Worm (Caenorhabditis elegans) whole organism, L1 larva: ENCODE results near the gene nas-11.
A peak's percentile ranks its signal among the peaks of the same experiment; 100 is the strongest.

Experiments used
- C04F5.9 ChIP-seq: sonication (generic microtip); optimal IDR thresholded peaks from 2 replicates; lab custom pipeline; 2016; ENCODE audit warnings: missing genetic modification characterization, missing compliant biosample characterization
- C34B4.2 ChIP-seq: sonication (generic microtip); optimal IDR thresholded peaks from 2 replicates; lab custom pipeline; 2017; ENCODE audit warnings: mild to moderate bottlenecking, missing genetic modification characterization, missing compliant biosample characterization
- Y116A8C.19 ChIP-seq: sonication (generic microtip); optimal IDR thresholded peaks from 2 replicates; lab custom pipeline; 2016; ENCODE audit warnings: missing compliant biosample characterization, missing genetic modification characterization, borderline replicate concordance
- alr-1 ChIP-seq: fragments of 200-800 bp; sonication (Bioruptor generic); optimal IDR thresholded peaks from 2 replicates; lab custom pipeline; 2018; ENCODE audit warnings: borderline replicate concordance, mild to moderate bottlenecking, missing genetic modification characterization, missing compliant biosample characterization
- aly-2 ChIP-seq: fragments of 150-350 bp; optimal IDR thresholded peaks from 2 replicates; lab custom pipeline; 2014; ENCODE audit warnings: missing biosample characterization, missing genetic modification characterization
- ama-1 ChIP-seq: fragments of 150-350 bp; optimal IDR thresholded peaks from 2 replicates; lab custom pipeline; 2014
- blmp-1 ChIP-seq: fragments of 150-350 bp; optimal IDR thresholded peaks from 2 replicates; lab custom pipeline; 2014; ENCODE audit warnings: missing biosample characterization, missing genetic modification characterization
- ceh-63 ChIP-seq: fragments of 200-800 bp; sonication (Bioruptor generic); optimal IDR thresholded peaks from 2 replicates; lab custom pipeline; 2018; ENCODE audit warnings: mild to moderate bottlenecking, missing genetic modification characterization, missing compliant biosample characterization
- dsc-1 ChIP-seq: sonication (generic microtip); optimal IDR thresholded peaks from 2 replicates; lab custom pipeline; 2016; ENCODE audit warnings: mild to moderate bottlenecking, missing genetic modification characterization, missing compliant biosample characterization
- efl-1 ChIP-seq, 4 experiments: fragments of 150-350 bp; optimal IDR thresholded peaks in 3 of 4; peaks in 1 of 4; 1 replicate in 1 of 4; 2 replicates in 3 of 4; lab custom pipeline; 2014; ENCODE audit warnings: missing biosample characterization in 2 of 4, missing genetic modification characterization in 2 of 4, missing genetic modification reagents in 2 of 4
- efl-3 ChIP-seq: fragments of 200-800 bp; sonication (Bioruptor generic); optimal IDR thresholded peaks from 2 replicates; lab custom pipeline; 2018; ENCODE audit warnings: mild to moderate bottlenecking, missing genetic modification characterization, missing compliant biosample characterization
- egl-27 ChIP-seq, 2 experiments: fragments of 150-350 bp in 1 of 2; sonication (generic microtip); optimal IDR thresholded peaks; 3 replicates each; lab custom pipeline; 2017 to 2018; ENCODE audit warnings: missing biosample characterization in 2 of 2, missing genetic modification characterization in 2 of 2, missing genetic modification reagents in 2 of 2
- elt-2 ChIP-seq: sonication (generic microtip); optimal IDR thresholded peaks from 2 replicates; lab custom pipeline; 2016; ENCODE audit warnings: missing genetic modification characterization, mild to moderate bottlenecking, inconsistent platforms, missing compliant biosample characterization, missing genetic modification reagents
- ets-5 ChIP-seq: fragments of 200-800 bp; sonication (Bioruptor generic); IDR thresholded peaks from 2 replicates; pipeline ENCODE4 v1.3.6; 2022; ENCODE audit warnings: missing genetic modification characterization, missing compliant biosample characterization
- fkh-10 ChIP-seq: sonication (generic microtip); optimal IDR thresholded peaks from 2 replicates; lab custom pipeline; 2017; ENCODE audit warnings: missing biosample characterization, missing genetic modification reagents, missing genetic modification characterization
- fkh-8 ChIP-seq: sonication (generic microtip); optimal IDR thresholded peaks from 2 replicates; lab custom pipeline; 2016; ENCODE audit warnings: mild to moderate bottlenecking, missing genetic modification characterization, missing compliant biosample characterization
- fos-1 ChIP-seq: fragments of 150-350 bp; optimal IDR thresholded peaks from 2 replicates; lab custom pipeline; 2014; ENCODE audit warnings: missing biosample characterization, missing genetic modification characterization
- hlh-4 ChIP-seq: sonication (generic microtip); optimal IDR thresholded peaks from 2 replicates; lab custom pipeline; 2016; ENCODE audit warnings: mild to moderate bottlenecking, missing genetic modification characterization, missing compliant biosample characterization
- jun-1 ChIP-seq: fragments of 150-350 bp; optimal IDR thresholded peaks from 2 replicates; lab custom pipeline; 2014; ENCODE audit warnings: missing biosample characterization, missing genetic modification reagents, missing genetic modification characterization
- lin-14 ChIP-seq: fragments of 200-800 bp; sonication (Bioruptor generic); optimal IDR thresholded peaks from 2 replicates; lab custom pipeline; 2018; ENCODE audit warnings: mild to moderate bottlenecking, missing genetic modification characterization, moderate library complexity, missing compliant biosample characterization
- lin-35 ChIP-seq, 2 experiments: fragments of 150-350 bp; optimal IDR thresholded peaks; 2 replicates each; lab custom pipeline; 2014; ENCODE audit warnings: missing biosample characterization in 2 of 2, missing genetic modification characterization in 2 of 2, missing genetic modification reagents in 2 of 2
- lin-39 ChIP-seq: fragments of 150-350 bp; optimal IDR thresholded peaks from 2 replicates; lab custom pipeline; 2014; ENCODE audit warnings: missing biosample characterization, missing genetic modification reagents, missing genetic modification characterization
- lsy-2 ChIP-seq, 2 experiments: fragments of 150-350 bp; optimal IDR thresholded peaks; 2 replicates each; lab custom pipeline; 2014; ENCODE audit warnings: missing biosample characterization in 2 of 2, missing genetic modification characterization in 2 of 2
- mab-9 ChIP-seq: fragments of 200-800 bp; sonication (Bioruptor generic); IDR thresholded peaks from 2 replicates; pipeline ENCODE4 v1.3.6; 2022; ENCODE audit warnings: missing genetic modification reagents, missing genetic modification characterization, missing compliant biosample characterization
- mdl-1 ChIP-seq, 2 experiments: fragments of 150-350 bp; optimal IDR thresholded peaks; 2 replicates each; lab custom pipeline; 2014 to 2017; ENCODE audit warnings: missing biosample characterization in 2 of 2, missing genetic modification characterization in 2 of 2, inconsistent platforms in 1 of 2
- mep-1 ChIP-seq: fragments of 150-350 bp; optimal IDR thresholded peaks from 2 replicates; lab custom pipeline; 2014; ENCODE audit warnings: missing biosample characterization, missing genetic modification characterization
- nhr-19 ChIP-seq: fragments of 200-800 bp; sonication (Bioruptor generic); conservative IDR thresholded peaks from 2 replicates; pipeline ENCODE4 v1.3.6; 2022; ENCODE audit warnings: missing genetic modification characterization, missing compliant biosample characterization
- nhr-20 ChIP-seq: sonication (generic microtip); optimal IDR thresholded peaks from 2 replicates; lab custom pipeline; 2016; ENCODE audit warnings: mild to moderate bottlenecking, missing genetic modification characterization, missing compliant biosample characterization
- nhr-77 ChIP-seq: fragments of 150-350 bp; optimal IDR thresholded peaks from 2 replicates; lab custom pipeline; 2014; ENCODE audit warnings: missing biosample characterization, missing genetic modification characterization
- nhr-84 ChIP-seq: sonication (generic microtip); optimal IDR thresholded peaks from 2 replicates; lab custom pipeline; 2017; ENCODE audit warnings: missing biosample characterization, missing genetic modification characterization
- nhr-85 ChIP-seq: sonication (generic microtip); peaks from one replicate; lab custom pipeline; 2016; ENCODE audit warnings: missing genetic modification characterization, inconsistent platforms, missing compliant biosample characterization
- nhr-90 ChIP-seq: sonication (generic microtip); optimal IDR thresholded peaks from 2 replicates; lab custom pipeline; 2016; ENCODE audit warnings: mild to moderate bottlenecking, missing genetic modification characterization, missing compliant biosample characterization; ENCODE audit not compliant: poor library complexity
- pax-3 ChIP-seq: fragments of 200-800 bp; sonication (Bioruptor generic); optimal IDR thresholded peaks from 2 replicates; lab custom pipeline; 2018; ENCODE audit warnings: mild to moderate bottlenecking, missing genetic modification characterization, moderate library complexity, missing compliant biosample characterization
- pqm-1 ChIP-seq: sonication (generic microtip); optimal IDR thresholded peaks from 3 replicates; lab custom pipeline; 2017; ENCODE audit warnings: missing biosample characterization, missing genetic modification characterization
- sptf-1 ChIP-seq: fragments of 150-350 bp; optimal IDR thresholded peaks from 2 replicates; lab custom pipeline; 2014; ENCODE audit warnings: missing biosample characterization, missing genetic modification characterization
- tbx-2 ChIP-seq: sonication (generic microtip); optimal IDR thresholded peaks from 2 replicates; lab custom pipeline; 2016; ENCODE audit warnings: missing genetic modification characterization, missing compliant biosample characterization
- tlp-1 ChIP-seq: fragments of 150-350 bp; optimal IDR thresholded peaks from 2 replicates; lab custom pipeline; 2014; ENCODE audit warnings: missing biosample characterization, missing genetic modification characterization
- unc-130 ChIP-seq: fragments of 150-350 bp; optimal IDR thresholded peaks from 2 replicates; lab custom pipeline; 2017; ENCODE audit warnings: missing biosample characterization, missing genetic modification characterization, inconsistent platforms
- unc-98 ChIP-seq: fragments of 200-800 bp; sonication (Bioruptor generic); IDR thresholded peaks from 2 replicates; pipeline ENCODE4 v1.3.6; 2022; ENCODE audit warnings: missing genetic modification characterization, missing compliant biosample characterization
- vab-15 ChIP-seq: sonication (generic microtip); optimal IDR thresholded peaks from 2 replicates; lab custom pipeline; 2017; ENCODE audit warnings: missing genotype, mild to moderate bottlenecking, missing genetic modification characterization, missing compliant biosample characterization
- xbp-1 ChIP-seq: sonication (generic microtip); optimal IDR thresholded peaks from 2 replicates; lab custom pipeline; 2016; ENCODE audit warnings: missing genetic modification characterization, missing compliant biosample characterization
- zag-1 ChIP-seq: fragments of 150-350 bp; optimal IDR thresholded peaks from 2 replicates; lab custom pipeline; 2014; ENCODE audit warnings: missing biosample characterization, missing genetic modification characterization
- zip-4 ChIP-seq: fragments of 200-800 bp; sonication (Bioruptor generic); optimal IDR thresholded peaks from 2 replicates; lab custom pipeline; 2018; ENCODE audit warnings: mild to moderate bottlenecking, missing genetic modification characterization, moderate library complexity, missing compliant biosample characterization

The nas-11 gene

ce11 chrX:6709238-6709637, 4.1 kb upstream of the nas-11 start, which contains the start of gene acr-3:
TSS of gene acr-3 (plus strand) at chrX:6709538.
- TF ChIP-seq zag-1 (tag; lab: Kevin White, UChicago) (no peak), mep-1 (tag; lab: Kevin White, UChicago) (no peak), ceh-63 (GFP tag; lab: Kevin White, UChicago) (no peak), nhr-20 (tag; lab: Kevin White, UChicago) (no peak), nhr-77 (no peak)

- TF ChIP-seq egl-27 (tag; optimal IDR thresholded peaks at IDR 0.05; lab: Kevin White, UChicago) (no peak), zag-1 (tag; lab: Kevin White, UChicago) (no peak), mab-9 (GFP tag; lab: Robert Waterston, UW) (no peak), dsc-1 (no peak), lsy-2 (tag; optimal IDR thresholded peaks at IDR 0.05; lab: Kevin White, UChicago) (no peak), nhr-19 (GFP tag; lab: Robert Waterston, UW) (no peak), fos-1 (tag; lab: Kevin White, UChicago) (no peak), zip-4 (no peak)
These were observed 5.2 kb downstream of the nas-11 start, which contains the start of gene smf-2 for ce11 chrX:6718595-6718994. TSS of gene smf-2 (minus strand) at chrX:6718695.

ce11 chrX:6722966-6723365, 9.6 kb downstream of the nas-11 start, which contains the start of gene smf-1:
TSS of gene smf-1 (minus strand) at chrX:6723066.
- TF ChIP-seq sptf-1 (tag; lab: Kevin White, UChicago) (no peak), elt-2 (tag; lab: Kevin White, UChicago) (peak; percentile 47)

- TF ChIP-seq pax-3 (tag; lab: Kevin White, UChicago) (no peak), mdl-1 (tag; optimal IDR thresholded peaks at IDR 0.05; lab: Kevin White, UChicago) (peak in 1 of 2 experiments; percentile 31), ama-1 (lab: Kevin White, UChicago) (peak; percentile 42)
These were observed 11.9 kb downstream of the nas-11 start, which contains the start of gene slc-25A10 for ce11 chrX:6725260-6725718. TSS of gene slc-25A10 (minus strand) at chrX:6725668.

ce11 chrX:6728820-6729396, 15.5 kb downstream of the nas-11 start:
- TF ChIP-seq tlp-1 (tag; lab: Kevin White, UChicago) (no peak), unc-130 (tag; lab: Kevin White, UChicago) (no peak), mep-1 (tag; lab: Kevin White, UChicago) (peak; percentile 6), fkh-10 (GFP tag; lab: Kevin White, UChicago) (no peak), nhr-85 (tag; lab: Kevin White, UChicago) (peak; percentile 54), lin-35 (GFP tag; optimal IDR thresholded peaks at IDR 0.05; lab: Kevin White, UChicago) (peak in 1 of 2 experiments; percentile 30), lin-14 (peak; percentile 51), alr-1 (tag; lab: Kevin White, UChicago) (no peak), fkh-8 (tag; lab: Kevin White, UChicago) (no peak), xbp-1 (tag; lab: Kevin White, UChicago) (no peak), fos-1 (tag; lab: Kevin White, UChicago) (no peak), unc-98 (GFP tag; lab: Robert Waterston, UW) (no peak), jun-1 (no peak), ets-5 (GFP tag; lab: Robert Waterston, UW) (no peak), efl-1 (optimal IDR thresholded peaks at IDR 0.05; lab: Kevin White, UChicago) (no peak), efl-1 (GFP tag; optimal IDR thresholded peaks at IDR 0.05 in 1 of 2; lab: Kevin White, UChicago) (no peak), elt-2 (tag; lab: Kevin White, UChicago) (peak; percentile 28), tbx-2 (tag; lab: Kevin White, UChicago) (no peak), C04F5.9 (tag; lab: Kevin White, UChicago) (no peak), nhr-90 (tag; lab: Kevin White, UChicago) (no peak), nhr-84 (tag; lab: Kevin White, UChicago) (no peak), nhr-20 (tag; lab: Kevin White, UChicago) (no peak), aly-2 (tag; lab: Kevin White, UChicago) (no peak), lin-39 (no peak), pqm-1 (tag; lab: Kevin White, UChicago) (no peak), zag-1 (tag; lab: Kevin White, UChicago) (no peak), Y116A8C.19 (tag; lab: Kevin White, UChicago) (no peak), hlh-4 (no peak), zip-4 (no peak), vab-15 (tag; lab: Kevin White, UChicago) (no peak), blmp-1 (tag; lab: Kevin White, UChicago) (peak; percentile 0), efl-3 (GFP tag; lab: Kevin White, UChicago) (no peak), ceh-63 (GFP tag; lab: Kevin White, UChicago) (no peak), C34B4.2 (tag; lab: Kevin White, UChicago) (no peak)
